Worm (Caenorhabditis elegans) whole organism, young adult: ENCODE data around the gene gei-13.

Source experiments
- B0336.3 ChIP-seq: fragments of 200-800 bp; sonication (Bioruptor generic); IDR thresholded peaks from 2 replicates; pipeline ENCODE4 v1.3.6; 2022; ENCODE audit warnings: missing genetic modification characterization, missing compliant biosample characterization
- C06A6.2 ChIP-seq: fragments of 200-800 bp; sonication (Bioruptor generic); conservative IDR thresholded peaks from 2 replicates; pipeline ENCODE4 v1.3.6; 2022; ENCODE audit warnings: missing genetic modification characterization, missing compliant biosample characterization
- F22D6.2 ChIP-seq: sonication (generic microtip); optimal IDR thresholded peaks from 2 replicates; lab custom pipeline; 2016; ENCODE audit warnings: mild to moderate bottlenecking, missing genetic modification characterization, missing compliant biosample characterization
- F23B12.7 ChIP-seq: sonication (generic microtip); optimal IDR thresholded peaks from 2 replicates; lab custom pipeline; 2017; ENCODE audit warnings: missing genetic modification characterization, mild to moderate bottlenecking, missing compliant biosample characterization, antibody characterized with exemption, moderate library complexity; ENCODE audit not compliant: insufficient read depth
- F49E8.2 ChIP-seq: sonication (generic microtip); optimal IDR thresholded peaks from 3 replicates; lab custom pipeline; 2017; ENCODE audit warnings: missing genetic modification characterization, mild to moderate bottlenecking, missing compliant biosample characterization, antibody characterized with exemption, moderate library complexity; ENCODE audit not compliant: insufficient read depth
- F57A8.1 ChIP-seq: fragments of 200-800 bp; sonication (Bioruptor generic); optimal IDR thresholded peaks from 2 replicates; lab custom pipeline; 2018; ENCODE audit warnings: mild to moderate bottlenecking, missing genetic modification characterization, moderate library complexity, missing compliant biosample characterization
- F57C9.4 ChIP-seq: sonication (generic microtip); optimal IDR thresholded peaks from 2 replicates; lab custom pipeline; 2017; ENCODE audit warnings: mild to moderate bottlenecking, missing genetic modification characterization, missing compliant biosample characterization
- Y53G8AR.9 ChIP-seq: fragments of 200-800 bp; sonication (Bioruptor generic); conservative IDR thresholded peaks from 2 replicates; pipeline ENCODE4 v1.3.6; 2022; ENCODE audit warnings: missing genetic modification reagents, missing genetic modification characterization, missing compliant biosample characterization
- atf-7 ChIP-seq: sonication (generic microtip); optimal IDR thresholded peaks from 2 replicates; lab custom pipeline; 2017; ENCODE audit warnings: mild to moderate bottlenecking, missing genetic modification characterization, missing compliant biosample characterization
- attf-3 ChIP-seq: fragments of 200-800 bp; sonication (Bioruptor generic); conservative IDR thresholded peaks from 2 replicates; pipeline ENCODE4 v1.3.6; 2022; ENCODE audit warnings: missing genetic modification reagents, missing genetic modification characterization, missing compliant biosample characterization
- attf-5 ChIP-seq: fragments of 200-800 bp; sonication (Bioruptor generic); optimal IDR thresholded peaks from 2 replicates; lab custom pipeline; 2018; ENCODE audit warnings: mild to moderate bottlenecking, missing genetic modification characterization, missing compliant biosample characterization
- cebp-1 ChIP-seq, 2 experiments: fragments of 200-800 bp in 1 of 2; sonication (Bioruptor generic) in 1 of 2; sonication (generic microtip) in 1 of 2; IDR thresholded peaks in 1 of 2; optimal IDR thresholded peaks in 1 of 2; 2 replicates each; pipeline versions ENCODE4 v1.3.6 to Lab custom; 2017 to 2022; ENCODE audit warnings: missing compliant biosample characterization in 2 of 2, missing genetic modification characterization in 2 of 2, mild to moderate bottlenecking in 1 of 2, missing genetic modification reagents in 1 of 2, moderate library complexity in 1 of 2
- ceh-100 ChIP-seq: fragments of 200-800 bp; sonication (Bioruptor generic); IDR thresholded peaks from 2 replicates; pipeline ENCODE4 v1.3.6; 2022; ENCODE audit warnings: missing genetic modification reagents, missing genetic modification characterization, missing compliant biosample characterization
- ceh-27 ChIP-seq: fragments of 200-800 bp; sonication (Bioruptor generic); optimal IDR thresholded peaks from 2 replicates; lab custom pipeline; 2018; ENCODE audit warnings: mild to moderate bottlenecking, missing genetic modification characterization, moderate library complexity, missing compliant biosample characterization
- ceh-40 ChIP-seq: fragments of 200-800 bp; sonication (Bioruptor generic); IDR thresholded peaks from 2 replicates; pipeline ENCODE4 v1.3.6; 2022; ENCODE audit warnings: missing genetic modification characterization, missing compliant biosample characterization
- die-1 ChIP-seq: sonication (generic microtip); optimal IDR thresholded peaks from 2 replicates; lab custom pipeline; 2016; ENCODE audit warnings: missing genotype, mild to moderate bottlenecking, missing genetic modification characterization, missing compliant biosample characterization
- dox-1 ChIP-seq: fragments of 200-800 bp; sonication (Bioruptor generic); IDR thresholded peaks from 2 replicates; pipeline ENCODE4 v1.3.6; 2022; ENCODE audit warnings: missing genetic modification reagents, missing genetic modification characterization, missing compliant biosample characterization
- dpl-1 ChIP-seq: fragments of 150-350 bp; optimal IDR thresholded peaks from 2 replicates; lab custom pipeline; 2014; ENCODE audit warnings: missing biosample characterization, missing genetic modification reagents, missing genetic modification characterization
- egl-44 ChIP-seq: fragments of 200-800 bp; sonication (Bioruptor generic); IDR thresholded peaks from 2 replicates; pipeline ENCODE4 v1.3.6; 2022; ENCODE audit warnings: missing genetic modification reagents, missing genetic modification characterization, missing compliant biosample characterization
- ets-4 ChIP-seq: fragments of 200-800 bp; sonication (Bioruptor generic); optimal IDR thresholded peaks from 2 replicates; lab custom pipeline; 2018; ENCODE audit warnings: mild to moderate bottlenecking, missing genetic modification characterization, missing compliant biosample characterization
- gei-17 ChIP-seq: fragments of 200-800 bp; sonication (Bioruptor generic); optimal IDR thresholded peaks from 2 replicates; lab custom pipeline; 2018; ENCODE audit warnings: mild to moderate bottlenecking, missing genetic modification characterization, missing compliant biosample characterization
- hmg-1.2 ChIP-seq: fragments of 200-800 bp; sonication (Bioruptor generic); IDR thresholded peaks from 2 replicates; pipeline ENCODE4 v1.3.6; 2022; ENCODE audit warnings: missing genetic modification reagents, missing genetic modification characterization, missing compliant biosample characterization
- let-526 ChIP-seq: fragments of 200-800 bp; sonication (Bioruptor generic); IDR thresholded peaks from 2 replicates; pipeline ENCODE4 v1.3.6; 2022; ENCODE audit warnings: missing genetic modification reagents, missing genetic modification characterization, missing compliant biosample characterization
- let-607 ChIP-seq, 2 experiments: fragments of 200-800 bp in 1 of 2; sonication (Bioruptor generic) in 1 of 2; sonication (generic microtip) in 1 of 2; optimal IDR thresholded peaks; 2 replicates each; lab custom pipeline; 2016 to 2018; ENCODE audit warnings: mild to moderate bottlenecking in 2 of 2, missing compliant biosample characterization in 2 of 2, missing genetic modification characterization in 2 of 2, moderate library complexity in 2 of 2, missing genotype in 1 of 2
- lin-26 ChIP-seq: fragments of 200-800 bp; sonication (Bioruptor generic); IDR thresholded peaks from 2 replicates; pipeline ENCODE4 v1.3.6; 2022; ENCODE audit warnings: missing genetic modification reagents, missing genetic modification characterization, missing compliant biosample characterization
- lin-40 ChIP-seq: sonication (generic microtip); optimal IDR thresholded peaks from 2 replicates; lab custom pipeline; 2016; ENCODE audit warnings: missing genetic modification characterization, mild to moderate bottlenecking, missing compliant biosample characterization, missing genotype, missing genetic modification reagents
- lin-54 ChIP-seq: fragments of 200-800 bp; sonication (Bioruptor generic); optimal IDR thresholded peaks from 2 replicates; lab custom pipeline; 2018; ENCODE audit warnings: mild to moderate bottlenecking, missing genetic modification characterization, missing compliant biosample characterization
- madf-3 ChIP-seq: fragments of 200-800 bp; sonication (Bioruptor generic); IDR thresholded peaks from 2 replicates; pipeline ENCODE4 v1.3.6; 2022; ENCODE audit warnings: missing genetic modification reagents, missing genetic modification characterization, missing compliant biosample characterization
- madf-6 ChIP-seq: fragments of 200-800 bp; sonication (Bioruptor generic); IDR thresholded peaks from 2 replicates; pipeline ENCODE4 v1.3.6; 2022; ENCODE audit warnings: missing genetic modification reagents, missing genetic modification characterization, missing compliant biosample characterization
- madf-8 ChIP-seq: fragments of 200-800 bp; sonication (Bioruptor generic); conservative IDR thresholded peaks from 2 replicates; pipeline ENCODE4 v1.3.6; 2022; ENCODE audit warnings: missing genetic modification reagents, missing genetic modification characterization, missing compliant biosample characterization
- mel-28 ChIP-seq: sonication (generic microtip); optimal IDR thresholded peaks from 2 replicates; lab custom pipeline; 2016; ENCODE audit warnings: borderline replicate concordance, mild to moderate bottlenecking, missing genetic modification characterization, missing compliant biosample characterization
- mes-4 ChIP-seq: sonication (generic microtip); optimal IDR thresholded peaks from 2 replicates; lab custom pipeline; 2016; ENCODE audit warnings: missing genotype, missing genetic modification characterization, missing compliant biosample characterization
- mxl-1 ChIP-seq: sonication (generic microtip); optimal IDR thresholded peaks from 2 replicates; lab custom pipeline; 2016; ENCODE audit warnings: missing genetic modification characterization, missing compliant biosample characterization
- nfyb-1 ChIP-seq: fragments of 200-800 bp; sonication (Bioruptor generic); IDR thresholded peaks from 2 replicates; pipeline ENCODE4 v1.3.6; 2022; ENCODE audit warnings: missing genetic modification reagents, missing genetic modification characterization, missing compliant biosample characterization
- nhr-90 ChIP-seq: sonication (generic microtip); optimal IDR thresholded peaks from 2 replicates; lab custom pipeline; 2016; ENCODE audit warnings: missing genotype, mild to moderate bottlenecking, missing genetic modification characterization, missing compliant biosample characterization
- rcor-1 ChIP-seq: fragments of 200-800 bp; sonication (Bioruptor generic); IDR thresholded peaks from 2 replicates; pipeline ENCODE4 v1.3.6; 2022; ENCODE audit warnings: missing genetic modification reagents, missing genetic modification characterization, missing compliant biosample characterization
- repo-1 ChIP-seq: sonication (generic microtip); optimal IDR thresholded peaks from 2 replicates; lab custom pipeline; 2017; ENCODE audit warnings: mild to moderate bottlenecking, missing genetic modification characterization, missing compliant biosample characterization
- snpc-1.3 ChIP-seq: sonication (generic microtip); optimal IDR thresholded peaks from 2 replicates; lab custom pipeline; 2017; ENCODE audit warnings: missing genetic modification characterization, mild to moderate bottlenecking, missing compliant biosample characterization, antibody characterized with exemption, moderate library complexity, missing genotype, missing genetic modification reagents; ENCODE audit not compliant: insufficient read depth
- snpc-4 ChIP-seq, 5 experiments: fragments of 150-350 bp in 1 of 5; sonication (generic microtip) in 4 of 5; optimal IDR thresholded peaks; 2 replicates each; lab custom pipeline; 2014 to 2018; ENCODE audit warnings: missing genetic modification characterization in 5 of 5, missing biosample characterization in 3 of 5, antibody characterized with exemption in 2 of 5, mild to moderate bottlenecking in 2 of 5, missing compliant biosample characterization in 2 of 5, missing genotype in 2 of 5, moderate library complexity in 2 of 5, missing genetic modification reagents in 1 of 5
- somi-1 ChIP-seq: fragments of 200-800 bp; sonication (Bioruptor generic); optimal IDR thresholded peaks from 2 replicates; lab custom pipeline; 2018; ENCODE audit warnings: mild to moderate bottlenecking, missing genetic modification characterization, missing compliant biosample characterization
- tbp1 ChIP-seq: fragments of 200-800 bp; sonication (Bioruptor generic); optimal IDR thresholded peaks from 2 replicates; lab custom pipeline; 2018; ENCODE audit warnings: mild to moderate bottlenecking, missing genetic modification characterization, missing compliant biosample characterization
- tlf-1 ChIP-seq: fragments of 200-800 bp; sonication (Bioruptor generic); optimal IDR thresholded peaks from 2 replicates; lab custom pipeline; 2018; ENCODE audit warnings: mild to moderate bottlenecking, missing genetic modification characterization, missing compliant biosample characterization
- zfh-2 ChIP-seq: fragments of 200-800 bp; sonication (Bioruptor generic); conservative IDR thresholded peaks from 2 replicates; pipeline ENCODE4 v1.3.6; 2022; ENCODE audit warnings: missing genetic modification reagents, missing genetic modification characterization, missing compliant biosample characterization
- ztf-22 ChIP-seq: fragments of 200-800 bp; sonication (Bioruptor generic); optimal IDR thresholded peaks from 2 replicates; lab custom pipeline; 2018; ENCODE audit warnings: mild to moderate bottlenecking, missing genetic modification characterization, moderate library complexity, missing compliant biosample characterization
- ztf-26 ChIP-seq: sonication (generic microtip); optimal IDR thresholded peaks from 2 replicates; lab custom pipeline; 2017; ENCODE audit warnings: missing genetic modification characterization, missing compliant biosample characterization

gei-13 gene

DNA sequence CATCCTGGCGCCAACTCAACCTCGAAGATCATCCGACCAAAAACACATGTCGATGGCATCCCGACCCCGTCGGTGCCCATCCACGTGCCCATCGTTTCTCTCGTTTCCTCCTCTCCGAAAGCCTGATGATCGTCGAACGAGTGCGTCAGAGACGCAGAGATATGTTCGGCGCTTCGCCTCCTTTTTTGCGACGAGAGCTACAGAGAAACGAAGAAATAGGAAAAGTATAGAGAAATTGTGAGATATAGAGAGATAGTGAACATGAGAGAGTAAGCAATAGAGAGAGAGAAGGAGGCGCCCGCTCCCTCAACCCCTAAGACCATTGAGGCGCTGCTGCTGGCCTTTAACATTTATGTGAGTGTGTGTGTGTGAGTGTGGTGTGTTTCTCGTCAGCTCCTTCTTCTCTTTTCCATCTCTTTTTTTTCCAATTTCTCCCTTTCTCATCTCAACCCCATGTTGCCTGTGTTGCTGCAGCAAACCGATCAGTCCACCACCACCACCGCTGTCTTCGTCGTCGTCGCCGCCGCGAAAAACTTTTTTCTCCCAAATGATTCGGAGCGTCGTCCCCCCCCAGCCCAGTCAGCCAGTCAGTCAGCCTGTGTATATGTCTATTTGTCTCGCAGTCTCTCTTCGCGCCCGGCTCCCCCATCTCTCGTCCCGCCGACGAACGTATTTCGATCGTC lies 17.7 kb downstream of the gei-13 start, which contains the start of gene hlh-11 (continued):
- TF ChIP-seq F49E8.2 (no peak), dox-1 (GFP tag; lab: Robert Waterston, UW) (peak; percentile 75), let-526 (GFP tag; lab: Robert Waterston, UW) (0 out of 2 replicates have a peak, but pooled peaks have one; percentile 16), mel-28 (tag; lab: Kevin White, UChicago) (peak; percentile 8), gei-17 (GFP tag; lab: Kevin White, UChicago) (peak; percentile 69), Y53G8AR.9 (no peak; the same call in 1 of the 2 replicates), C06A6.2 (peak; percentile 69), nhr-90 (tag; lab: Kevin White, UChicago) (peak; percentile 74), attf-5 (peak; percentile 92), ceh-40 (no peak), ets-4 (GFP tag; lab: Kevin White, UChicago) (peak; percentile 13), repo-1 (tag; lab: Kevin White, UChicago) (peak; percentile 55), hmg-1.2 (peak; percentile 88), zfh-2 (peak; percentile 98), egl-44 (GFP tag; lab: Robert Waterston, UW) (peak; percentile 20; the same call in 1 of the 2 replicates), B0336.3 (GFP tag; lab: Robert Waterston, UW) (peak; percentile 91), attf-3 (GFP tag; lab: Robert Waterston, UW) (peak; percentile 23; the same call in 1 of the 2 replicates), mxl-1 (tag; lab: Kevin White, UChicago) (peak; percentile 7), snpc-1.3 (tag; lab: Kevin White, UChicago) (peak; percentile 32), F57C9.4 (no peak), nfyb-1 (GFP tag; lab: Robert Waterston, UW) (0 out of 2 replicates have a peak, but pooled peaks have one; percentile 75), F57A8.1 (GFP tag; lab: Kevin White, UChicago) (no peak), ztf-22 (no peak), somi-1 (GFP tag; lab: Kevin White, UChicago) (peak; percentile 87), madf-3 (GFP tag; lab: Robert Waterston, UW) (no peak), lin-26 (GFP tag; lab: Robert Waterston, UW) (peak; percentile 15; the same call in 1 of the 2 replicates), ceh-100 (GFP tag; lab: Robert Waterston, UW) (0 out of 2 replicates have a peak, but pooled peaks have one; percentile 8), rcor-1 (GFP tag; lab: Robert Waterston, UW) (peak; percentile 27; the same call in 1 of the 2 replicates), F23B12.7 (tag; lab: Kevin White, UChicago) (peak; percentile 52), tbp1 (GFP tag; lab: Kevin White, UChicago) (peak; percentile 43), ceh-27 (GFP tag; lab: Kevin White, UChicago) (peak; percentile 24), atf-7 (tag; lab: Kevin White, UChicago) (peak; percentile 52), dpl-1 (no peak), lin-40 (tag; lab: Kevin White, UChicago) (peak; percentile 93), let-607 (tag; optimal IDR thresholded peaks at IDR 0.05; lab: Kevin White, UChicago) (peak; percentile 16 to 68), ztf-26 (tag; lab: Kevin White, UChicago) (peak; percentile 69), madf-8 (GFP tag; lab: Robert Waterston, UW) (no peak), mes-4 (tag; lab: Kevin White, UChicago) (no peak), tlf-1 (GFP tag; lab: Kevin White, UChicago) (peak; percentile 54), F22D6.2 (peak; percentile 73), die-1 (tag; lab: Kevin White, UChicago) (peak; percentile 72), lin-54 (GFP tag; lab: Kevin White, UChicago) (peak; percentile 35), madf-6 (GFP tag; lab: Robert Waterston, UW) (no peak), snpc-4 (GFP tag; optimal IDR thresholded peaks at IDR 0.05; lab: Kevin White, UChicago) (no peak), snpc-4 (tag; optimal IDR thresholded peaks at IDR 0.05; lab: Kevin White, UChicago) (peak; percentile 46 to 70 (median 64)), cebp-1 (GFP tag; IDR thresholded peaks at IDR 0.05; lab: Robert Waterston, UW) (peak; percentile 30; the same call in 1 of the 2 replicates), cebp-1 (tag; optimal IDR thresholded peaks at IDR 0.05; lab: Kevin White, UChicago) (peak; percentile 85)
